Worm (Caenorhabditis elegans): ENCODE results near the gene K07B1.4.
A peak's percentile ranks its signal among the peaks of the same experiment; 100 is the strongest.

K07B1.4 gene

DNA sequence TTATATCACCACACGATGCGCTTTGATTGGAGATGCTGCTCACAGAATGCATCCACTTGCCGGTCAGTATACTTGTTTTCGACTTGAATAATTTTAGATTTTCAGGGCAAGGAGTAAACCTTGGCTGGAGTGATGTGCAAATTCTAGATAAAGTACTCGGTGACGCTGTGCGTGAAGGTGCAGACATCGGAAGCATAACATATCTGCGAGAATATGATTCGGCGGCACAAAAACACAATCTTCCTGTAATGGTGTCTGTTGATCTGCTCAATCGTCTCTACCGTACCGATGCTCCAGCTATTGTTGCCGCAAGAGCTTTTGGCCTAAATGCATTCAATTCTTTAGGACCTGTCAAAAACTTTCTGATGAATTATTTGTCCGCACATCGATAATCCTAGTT is 9.7 kb downstream of the K07B1.4 start:
- TF ChIP-seq drap-1 (GFP tag; optimal IDR thresholded peaks at IDR 0.05) = no peak
- no peak for TF ChIP-seq bed-3 (GFP tag; optimal IDR thresholded peaks at IDR 0.05)
- TF ChIP-seq mls-2 (tag; optimal IDR thresholded peaks at IDR 0.05) = no peak
- no peak for TF ChIP-seq snpc-4 (tag; optimal IDR thresholded peaks at IDR 0.05)
- TF ChIP-seq unc-62 (GFP tag; optimal IDR thresholded peaks at IDR 0.05) = no peak
- no peak for TF ChIP-seq zip-8 (tag; optimal IDR thresholded peaks at IDR 0.05)
- TF ChIP-seq ces-1 (GFP tag; optimal IDR thresholded peaks at IDR 0.05) = no peak
- no peak for TF ChIP-seq ceh-83 (GFP tag; optimal IDR thresholded peaks at IDR 0.05)
- TF ChIP-seq blmp-1 (tag; optimal IDR thresholded peaks at IDR 0.05) = no peak
- no peak for TF ChIP-seq elt-1 (tag; optimal IDR thresholded peaks at IDR 0.05; ENCODE audit: borderline replicate concordance, insufficient read depth)
- TF ChIP-seq nhr-76 (tag; optimal IDR thresholded peaks at IDR 0.05) = no peak
- no peak for TF ChIP-seq ztf-11 (tag; optimal IDR thresholded peaks at IDR 0.05)

DNA sequence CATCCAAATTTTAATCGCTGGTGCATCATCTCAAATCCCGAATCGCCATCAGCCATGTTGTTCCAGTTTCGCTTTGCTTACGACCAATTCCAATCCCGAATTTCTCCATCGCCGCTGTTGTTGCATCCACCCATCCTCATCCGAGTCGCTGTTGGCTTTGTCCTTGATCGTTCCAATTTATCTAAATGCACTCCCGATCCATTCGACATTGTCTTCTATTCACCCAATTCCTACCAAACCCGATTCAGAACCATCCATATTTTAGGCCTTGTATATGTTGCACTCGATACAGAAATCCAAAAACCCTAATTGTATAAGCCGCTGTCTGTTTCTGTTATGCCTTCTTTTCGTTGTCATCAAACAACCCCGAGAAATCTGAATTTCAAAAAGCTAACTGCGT is 11.5 kb downstream of the K07B1.4 start:
- TF ChIP-seq ztf-11 (tag; optimal IDR thresholded peaks at IDR 0.05) = no peak

- no peak for TF ChIP-seq unc-62 (GFP tag; optimal IDR thresholded peaks at IDR 0.05)
- no peak for TF ChIP-seq sptf-1 (tag; optimal IDR thresholded peaks at IDR 0.05)
- TF ChIP-seq lin-32 (GFP tag; optimal IDR thresholded peaks at IDR 0.05) = no peak
- no peak for TF ChIP-seq mls-2 (tag; optimal IDR thresholded peaks at IDR 0.05)
- TF ChIP-seq ceh-83 (GFP tag; optimal IDR thresholded peaks at IDR 0.05) = no peak
- no peak for TF ChIP-seq elt-3 (tag; optimal IDR thresholded peaks at IDR 0.05)
- no peak for TF ChIP-seq zip-8 (tag; optimal IDR thresholded peaks at IDR 0.05)
- no peak for TF ChIP-seq drap-1 (GFP tag; optimal IDR thresholded peaks at IDR 0.05)
Measured at ce11 chrV:9342965-9343628, 14.3 kb downstream of the K07B1.4 start.

DNA sequence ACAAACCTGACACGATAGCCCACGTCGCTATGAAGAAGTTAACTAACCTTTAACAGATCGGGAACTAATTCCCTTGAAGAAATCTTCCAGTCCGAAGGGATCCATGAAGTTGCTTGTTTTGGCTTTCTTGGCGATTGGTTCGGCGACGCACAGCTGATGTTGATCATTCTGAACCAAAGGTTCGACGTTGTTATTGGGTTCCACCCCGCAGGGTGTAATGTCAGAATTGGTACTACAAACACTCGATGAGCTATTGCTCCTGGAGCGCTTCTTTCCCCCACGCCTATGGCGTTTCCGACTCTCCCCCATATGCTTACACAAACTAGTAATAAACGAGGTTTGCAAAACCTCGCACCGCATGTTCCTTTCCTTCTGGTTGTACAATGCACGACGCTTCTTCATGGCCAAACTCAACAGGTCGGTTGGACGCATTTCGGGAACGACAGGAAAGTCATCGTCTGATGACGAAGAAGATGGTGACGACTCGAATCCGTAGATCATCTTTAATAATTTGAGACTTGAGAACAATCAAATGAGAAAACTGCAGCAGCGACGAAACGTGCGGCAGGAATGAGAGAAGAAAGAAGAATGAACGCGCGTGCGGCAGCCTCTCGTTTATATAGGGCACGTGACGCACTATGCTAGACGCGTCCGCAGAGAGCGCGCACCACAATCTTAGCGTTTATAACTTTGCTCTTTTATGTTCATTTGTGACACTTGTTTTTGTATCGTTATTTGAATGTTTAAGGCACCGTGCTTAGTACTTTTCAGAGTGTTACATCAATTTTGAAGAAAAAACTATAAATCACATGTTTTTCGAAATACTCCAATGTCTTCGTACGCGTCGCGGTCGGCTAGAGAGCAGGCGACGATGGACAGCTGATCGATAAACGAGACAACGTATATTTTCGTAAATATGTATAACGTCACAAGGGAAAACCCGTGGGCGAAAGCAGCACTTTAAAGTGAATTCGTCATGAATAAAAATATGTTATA is 15.2 kb downstream of the K07B1.4 start, which contains the start of gene tos-1:
Gene tos-1, minus strand, starts transcription at position 575 of the 996 bp plus-strand sequence.
- peak; percentile 93 for TF ChIP-seq drap-1 (GFP tag; optimal IDR thresholded peaks at IDR 0.05)
- TF ChIP-seq mab-5 (tag; optimal IDR thresholded peaks at IDR 0.05) = peak; percentile 63
- peak; percentile 52 for TF ChIP-seq elt-1 (tag; optimal IDR thresholded peaks at IDR 0.05; ENCODE audit: borderline replicate concordance, insufficient read depth)
- TF ChIP-seq nhr-12 (tag; optimal IDR thresholded peaks at IDR 0.05) = peak; percentile 93
- TF ChIP-seq unc-62 (GFP tag; optimal IDR thresholded peaks at IDR 0.05) = peak; percentile 94
- peak; percentile 92 for TF ChIP-seq cnd-1 (tag; optimal IDR thresholded peaks at IDR 0.05)
- peak; percentile 51 for TF ChIP-seq lin-32 (GFP tag; optimal IDR thresholded peaks at IDR 0.05)
- peak; percentile 92 for TF ChIP-seq ceh-43 (GFP tag; optimal IDR thresholded peaks at IDR 0.05)
- TF ChIP-seq ztf-11 (tag; optimal IDR thresholded peaks at IDR 0.05) = peak; percentile 96
- peak; percentile 89 for TF ChIP-seq lsy-2 (tag; optimal IDR thresholded peaks at IDR 0.05)
- peak; percentile 93 for TF ChIP-seq unc-39 (tag; optimal IDR thresholded peaks at IDR 0.05)
- TF ChIP-seq elt-3 (tag; optimal IDR thresholded peaks at IDR 0.05) = peak; percentile 74
- peak; percentile 92 for TF ChIP-seq ces-1 (GFP tag; optimal IDR thresholded peaks at IDR 0.05)
- TF ChIP-seq ceh-39 (tag; optimal IDR thresholded peaks at IDR 0.05) = peak; percentile 100
- peak; percentile 45 for TF ChIP-seq tbx-8 (GFP tag; optimal IDR thresholded peaks at IDR 0.05)
- TF ChIP-seq nhr-237 (tag; optimal IDR thresholded peaks at IDR 0.05) = peak; percentile 98
- no peak for TF ChIP-seq snpc-4 (tag; optimal IDR thresholded peaks at IDR 0.05)
- no peak for TF ChIP-seq zip-8 (tag; optimal IDR thresholded peaks at IDR 0.05)
- no peak for TF ChIP-seq nhr-76 (tag; optimal IDR thresholded peaks at IDR 0.05)
- peak; percentile 81 for TF ChIP-seq nhr-28 (tag; optimal IDR thresholded peaks at IDR 0.05)
- peak; percentile 96 for TF ChIP-seq ham-2 (GFP tag; optimal IDR thresholded peaks at IDR 0.05)
- no peak for TF ChIP-seq blmp-1 (tag; optimal IDR thresholded peaks at IDR 0.05)
- peak; percentile 86 for TF ChIP-seq unc-120 (tag; optimal IDR thresholded peaks at IDR 0.05; ENCODE audit: poor library complexity, severe bottlenecking)
- peak; percentile 27 for TF ChIP-seq flh-1 (GFP tag; optimal IDR thresholded peaks at IDR 0.05)
- peak; percentile 52 for TF ChIP-seq nhr-2 (tag; optimal IDR thresholded peaks at IDR 0.05)
- peak; percentile 69 for TF ChIP-seq sem-2 (GFP tag; optimal IDR thresholded peaks at IDR 0.05)
- TF ChIP-seq mep-1 (tag; optimal IDR thresholded peaks at IDR 0.05) = peak; percentile 99
- peak; percentile 97 for TF ChIP-seq sptf-1 (tag; optimal IDR thresholded peaks at IDR 0.05)
- peak; percentile 93 for TF ChIP-seq M03D4.4 (tag; optimal IDR thresholded peaks at IDR 0.05)
- TF ChIP-seq bed-3 (GFP tag; optimal IDR thresholded peaks at IDR 0.05) = peak; percentile 77
- peak; percentile 82 for TF ChIP-seq ceh-83 (GFP tag; optimal IDR thresholded peaks at IDR 0.05)
- peak; percentile 90 for TF ChIP-seq pha-4 (tag; optimal IDR thresholded peaks at IDR 0.05)
- TF ChIP-seq mls-2 (tag; optimal IDR thresholded peaks at IDR 0.05) = peak; percentile 96
- peak; percentile 57 for TF ChIP-seq hlh-1 (tag; optimal IDR thresholded peaks at IDR 0.05)
- TF ChIP-seq lin-13 (tag; optimal IDR thresholded peaks at IDR 0.05) = peak; percentile 98
